Worm (Caenorhabditis elegans): Measurements from ENCODE around the gene F44E2.9.

Gene F44E2.9

DNA sequence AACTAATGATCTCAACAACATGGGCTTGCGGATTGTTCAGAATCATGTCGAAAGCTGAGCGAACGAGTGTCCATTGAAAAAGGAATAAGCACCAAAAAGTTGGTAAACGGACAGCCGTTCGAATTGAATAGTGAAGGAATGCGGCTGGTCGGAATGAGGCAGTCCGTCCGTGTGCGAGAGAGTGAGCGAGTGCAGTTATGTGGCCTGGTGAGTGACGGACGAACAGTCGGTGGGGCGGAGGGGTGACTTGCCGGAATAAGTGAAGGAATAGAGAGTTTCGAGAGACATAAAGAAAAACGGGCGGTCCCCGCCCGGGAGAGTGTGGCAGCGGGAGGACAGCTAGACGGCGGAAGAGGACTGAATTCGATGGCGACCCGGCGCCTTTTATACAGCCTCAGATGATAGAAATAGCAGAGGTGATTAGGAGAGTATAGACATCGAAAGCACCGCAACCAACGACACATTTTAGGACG is 15.0 kb upstream of the F44E2.9 start (continued):
- TF ChIP-seq dmd-6 (GFP tag; IDR thresholded peaks at IDR 0.05): peak; percentile 94
- TF ChIP-seq unc-62 (GFP tag; optimal IDR thresholded peaks at IDR 0.05 in 1 of 2): peak in 1 of 2 experiments; percentile 97
- TF ChIP-seq unc-62 (tag; optimal IDR thresholded peaks at IDR 0.05): no peak
- no peak; the same call in 1 of the 2 replicates for TF ChIP-seq mdt-29 (GFP tag; IDR thresholded peaks at IDR 0.05)
- peak; percentile 90 for TF ChIP-seq pha-4 (GFP tag; IDR thresholded peaks at IDR 0.05)
- no peak for TF ChIP-seq pha-4 (tag; optimal IDR thresholded peaks at IDR 0.05)
- 0 out of 2 replicates have a peak, but pooled peaks have one; percentile 17 for TF ChIP-seq Y105C5A.15 (GFP tag; IDR thresholded peaks at IDR 0.05)
- peak; percentile 82 for TF ChIP-seq gei-8 (GFP tag; optimal IDR thresholded peaks at IDR 0.05)

DNA sequence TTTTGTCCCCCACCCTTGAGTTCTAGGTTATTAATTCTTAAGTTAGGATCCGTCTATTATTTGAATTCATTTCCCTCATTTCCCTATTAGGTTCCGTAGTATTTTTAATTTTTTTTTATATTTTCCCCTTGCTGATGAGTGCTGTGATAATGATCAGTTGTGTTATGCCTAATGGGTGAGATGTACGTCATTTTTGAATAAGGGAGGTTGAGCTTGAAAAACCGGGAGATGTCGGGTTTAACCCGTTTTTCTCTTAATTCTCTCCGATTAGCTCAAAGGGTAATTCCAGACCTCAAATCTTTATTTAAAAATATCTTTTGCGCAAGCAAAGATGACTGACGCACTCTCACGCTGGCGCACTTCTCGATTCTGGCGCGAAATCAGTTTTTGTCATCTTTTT is 10.4 kb upstream of the F44E2.9 start:
- 0 out of 2 replicates have a peak, but pooled peaks have one; percentile 26 for TF ChIP-seq snpc-1.2 (GFP tag; IDR thresholded peaks at IDR 0.05)
- TF ChIP-seq lin-38 (GFP tag; IDR thresholded peaks at IDR 0.05): peak; percentile 59
- 0 out of 2 replicates have a peak, but pooled peaks have one; percentile 22 for TF ChIP-seq lim-7 (GFP tag; IDR thresholded peaks at IDR 0.05)
- TF ChIP-seq Y48G9A.11 (GFP tag; IDR thresholded peaks at IDR 0.05): peak; percentile 74
- peak; percentile 53; the same call in 1 of the 2 replicates for TF ChIP-seq Y105C5A.15 (GFP tag; IDR thresholded peaks at IDR 0.05)
- peak; percentile 56 for TF ChIP-seq arid-1 (GFP tag; conservative IDR thresholded peaks at IDR 0.05)
- 0 out of 4 replicates have a peak, but pooled peaks have one; percentile 52 to 73 for TF ChIP-seq madf-5 (GFP tag; IDR thresholded peaks at IDR 0.05)

ce11 chrIII:8858482-8858881 is 8.2 kb upstream of the F44E2.9 start:
- TF ChIP-seq dmd-6 (GFP tag; IDR thresholded peaks at IDR 0.05) (peak; percentile 63), hlh-11 (tag; optimal IDR thresholded peaks at IDR 0.05) (peak; percentile 32), D1046.2 (GFP tag; IDR thresholded peaks at IDR 0.05) (no peak), aha-1 (tag) (no peak), zfp-2 (tag; optimal IDR thresholded peaks at IDR 0.05) (no peak)

- TF ChIP-seq lin-38 (GFP tag; IDR thresholded peaks at IDR 0.05): peak; percentile 37
Observed at ce11 chrIII:8852402-8852801, 2.1 kb upstream of the F44E2.9 start.

DNA sequence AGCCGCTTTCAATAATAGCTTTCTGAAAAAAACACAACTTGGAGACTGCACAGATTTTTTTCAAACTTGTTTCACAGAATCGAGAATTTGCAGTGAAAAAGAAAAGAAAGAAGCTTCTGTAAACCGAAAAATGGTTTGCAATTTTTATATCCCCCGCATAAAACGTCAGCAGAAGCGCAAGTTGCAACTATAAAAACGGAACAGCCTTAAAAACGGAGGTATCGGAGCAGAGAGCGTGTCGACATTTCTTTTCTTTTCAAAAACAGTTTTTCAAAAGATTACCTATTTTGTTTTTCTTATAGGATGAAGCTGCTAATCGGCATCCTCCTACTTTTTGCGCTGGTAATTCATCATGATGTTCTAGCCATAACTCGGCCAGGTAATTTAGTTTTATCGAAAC is 1.6 kb upstream of the F44E2.9 start, which contains the start of gene plg-1:
Gene plg-1, plus strand, starts transcription at position 301 of the 400 bp plus-strand sequence.
- TF ChIP-seq unc-62 (GFP tag; optimal IDR thresholded peaks at IDR 0.05 in 1 of 2) (no peak), unc-62 (tag; optimal IDR thresholded peaks at IDR 0.05) (no peak), nhr-77 (tag; optimal IDR thresholded peaks at IDR 0.05) (no peak), ceh-20 (GFP tag; IDR thresholded peaks at IDR 0.05) (no peak), ceh-44 (GFP tag; IDR thresholded peaks at IDR 0.05) (no peak), nhr-10 (tag; optimal IDR thresholded peaks at IDR 0.05) (no peak), F37D6.2 (tag; optimal IDR thresholded peaks at IDR 0.05) (no peak), daf-19 (GFP tag; conservative IDR thresholded peaks at IDR 0.05) (no peak), zip-2 (tag; optimal IDR thresholded peaks at IDR 0.05) (no peak), dmd-9 (GFP tag; IDR thresholded peaks at IDR 0.05) (no peak), F49E8.2 (tag; optimal IDR thresholded peaks at IDR 0.05; ENCODE audit: borderline replicate concordance) (no peak), nhr-25 (tag; optimal IDR thresholded peaks at IDR 0.05; ENCODE audit: borderline replicate concordance, insufficient read depth) (no peak)

- peak in 1 of 2 experiments; percentile 23 for TF ChIP-seq unc-62 (GFP tag; optimal IDR thresholded peaks at IDR 0.05 in 1 of 2)
- no peak for TF ChIP-seq unc-62 (tag; optimal IDR thresholded peaks at IDR 0.05)
- no peak for TF ChIP-seq nhr-76 (tag; optimal IDR thresholded peaks at IDR 0.05)
- TF ChIP-seq T26A8.4 (GFP tag; IDR thresholded peaks at IDR 0.05): 0 out of 2 replicates have a peak, but pooled peaks have one; percentile 29
- no peak for TF ChIP-seq hlh-30 (tag; optimal IDR thresholded peaks at IDR 0.05; ENCODE audit: insufficient read depth)
- no peak for TF ChIP-seq fkh-10 (GFP tag; optimal IDR thresholded peaks at IDR 0.05)
- TF ChIP-seq saeg-2 (GFP tag; IDR thresholded peaks at IDR 0.05): no peak
- TF ChIP-seq lin-15B (tag; optimal IDR thresholded peaks at IDR 0.05): no peak
- no peak for TF ChIP-seq F37D6.2 (tag; optimal IDR thresholded peaks at IDR 0.05)
- peak; percentile 52 for TF ChIP-seq lin-38 (GFP tag; IDR thresholded peaks at IDR 0.05)
- no peak for TF ChIP-seq set-16 (GFP tag; IDR thresholded peaks at IDR 0.05)
- no peak for TF ChIP-seq daf-16 (GFP tag; optimal IDR thresholded peaks at IDR 0.05)
- TF ChIP-seq daf-16 (tag; optimal IDR thresholded peaks at IDR 0.05): peak; percentile 8
- no peak for TF ChIP-seq ztf-7 (tag; optimal IDR thresholded peaks at IDR 0.05)
Observed at ce11 chrIII:8849507-8849906, 825 bp downstream of the F44E2.9 start, which contains the start of gene F44E2.8. Gene F44E2.8, minus strand, starts transcription at chrIII:8849877.
